Fruit fly (Drosophila melanogaster) whole organism, prepupa: Measurements from ENCODE around the gene CG8003.

Experiments
- CG10631 ChIP-seq: fragments of 200-800 bp; sonication (Bioruptor generic); optimal IDR thresholded peaks from 2 replicates; lab custom pipeline; 2016; ENCODE audit warnings: missing biosample characterization, missing genetic modification characterization
- CG10669 ChIP-seq: fragments of 200-800 bp; sonication (Bioruptor generic); optimal IDR thresholded peaks from 3 replicates; lab custom pipeline; 2018; ENCODE audit warnings: missing biosample characterization, mild to moderate bottlenecking, missing genetic modification characterization, moderate library complexity
- CG11762 ChIP-seq: fragments of 200-800 bp; sonication (Bioruptor generic); optimal IDR thresholded peaks from 3 replicates; lab custom pipeline; 2016; ENCODE audit warnings: missing biosample characterization, missing genetic modification characterization; ENCODE audit not compliant: insufficient read depth
- CG15336 ChIP-seq: fragments of 200-800 bp; sonication (Bioruptor generic); IDR thresholded peaks from 2 replicates; pipeline ENCODE4 v1.3.6; 2022; ENCODE audit warnings: missing biosample characterization, missing genetic modification characterization
- CG1621 ChIP-seq: fragments of 200-800 bp; sonication (Bioruptor generic); optimal IDR thresholded peaks from 3 replicates; lab custom pipeline; 2018; ENCODE audit warnings: missing biosample characterization, mild to moderate bottlenecking, missing genetic modification characterization
- CG16779 ChIP-seq: fragments of 200-800 bp; sonication (Bioruptor generic); optimal IDR thresholded peaks from 3 replicates; lab custom pipeline; 2017; ENCODE audit warnings: missing biosample characterization, mild to moderate bottlenecking, missing genetic modification characterization
- CG3032 ChIP-seq: fragments of 200-800 bp; optimal IDR thresholded peaks from 2 replicates; lab custom pipeline; 2019; ENCODE audit warnings: missing biosample characterization, mild to moderate bottlenecking, missing genetic modification characterization, moderate library complexity
- CG32006 ChIP-seq: fragments of 200-800 bp; sonication (Bioruptor generic); optimal IDR thresholded peaks from 3 replicates; lab custom pipeline; 2017; ENCODE audit warnings: missing biosample characterization, mild to moderate bottlenecking, missing genetic modification characterization
- CG34406 ChIP-seq: fragments of 200-800 bp; sonication (Bioruptor generic); optimal IDR thresholded peaks from 3 replicates; lab custom pipeline; 2016; ENCODE audit warnings: missing biosample characterization, missing genetic modification characterization
- CG3919 ChIP-seq: fragments of 200-800 bp; sonication (Bioruptor generic); optimal IDR thresholded peaks from 3 replicates; lab custom pipeline; 2016; ENCODE audit warnings: missing biosample characterization, missing genetic modification characterization
- CG4318 ChIP-seq: fragments of 200-800 bp; sonication (Bioruptor generic); optimal IDR thresholded peaks from 3 replicates; lab custom pipeline; 2017; ENCODE audit warnings: missing biosample characterization, mild to moderate bottlenecking, missing genetic modification characterization
- CG6163 ChIP-seq: fragments of 200-800 bp; sonication (Bioruptor generic); IDR thresholded peaks from 3 replicates; pipeline ENCODE4 v1.3.6; 2022; ENCODE audit warnings: missing biosample characterization, missing genetic modification characterization
- CG6276 ChIP-seq: fragments of 200-800 bp; sonication (Bioruptor generic); optimal IDR thresholded peaks from 2 replicates; lab custom pipeline; 2017; ENCODE audit warnings: missing biosample characterization, mild to moderate bottlenecking, missing genetic modification characterization
- CG6792 ChIP-seq: fragments of 200-800 bp; sonication (Bioruptor generic); optimal IDR thresholded peaks from 3 replicates; lab custom pipeline; 2016; ENCODE audit warnings: missing biosample characterization, missing genetic modification characterization
- CG6808 ChIP-seq: fragments of 200-800 bp; sonication (Bioruptor generic); optimal IDR thresholded peaks from 3 replicates; lab custom pipeline; 2017; ENCODE audit warnings: missing biosample characterization, missing genetic modification characterization, mild to moderate bottlenecking, moderate library complexity, missing genetic modification reagents
- CG6854 ChIP-seq: fragments of 200-800 bp; sonication (Bioruptor generic); optimal IDR thresholded peaks from 2 replicates; lab custom pipeline; 2017; ENCODE audit warnings: missing biosample characterization, mild to moderate bottlenecking, missing genetic modification characterization
- CG8119 ChIP-seq: fragments of 200-800 bp; sonication (Bioruptor generic); IDR thresholded peaks from 3 replicates; pipeline ENCODE4 v1.3.6; 2022; ENCODE audit warnings: missing biosample characterization, missing genetic modification characterization
- CG8632 ChIP-seq: fragments of 200-800 bp; sonication (Bioruptor generic); optimal IDR thresholded peaks from 3 replicates; lab custom pipeline; 2016; ENCODE audit warnings: missing biosample characterization, missing genetic modification characterization
- Eip75B ChIP-seq: fragments of 200-800 bp; sonication (Bioruptor generic); optimal IDR thresholded peaks from 3 replicates; lab custom pipeline; 2016; ENCODE audit warnings: missing biosample characterization, missing genetic modification characterization
- Eip78C ChIP-seq: fragments of 200-800 bp; sonication (Bioruptor generic); peaks from one replicate; lab custom pipeline; 2016; ENCODE audit warnings: missing biosample characterization, missing genetic modification characterization
- Eip93F ChIP-seq: fragments of 200-800 bp; sonication (Bioruptor generic); optimal IDR thresholded peaks from 2 replicates; lab custom pipeline; 2016; ENCODE audit warnings: missing biosample characterization, mild to moderate bottlenecking, missing genetic modification characterization
- Ets21C ChIP-seq: fragments of 200-800 bp; sonication (Bioruptor generic); optimal IDR thresholded peaks from 3 replicates; lab custom pipeline; 2016; ENCODE audit warnings: missing biosample characterization, missing genetic modification characterization
- Ets96B ChIP-seq: fragments of 200-800 bp; optimal IDR thresholded peaks from 2 replicates; lab custom pipeline; 2019; ENCODE audit warnings: missing biosample characterization, mild to moderate bottlenecking, missing genetic modification characterization, moderate library complexity
- Gug ChIP-seq: fragments of 200-800 bp; sonication (Bioruptor generic); IDR thresholded peaks from 2 replicates; pipeline ENCODE4 v1.3.6; 2022; ENCODE audit warnings: missing biosample characterization, missing genetic modification characterization
- Hr38 ChIP-seq: sonication (Bioruptor generic); optimal IDR thresholded peaks from 2 replicates; lab custom pipeline; 2016; ENCODE audit warnings: missing biosample characterization, missing genetic modification characterization
- Hr39 ChIP-seq: fragments of 200-800 bp; sonication (Bioruptor generic); optimal IDR thresholded peaks from 2 replicates; lab custom pipeline; 2016; ENCODE audit warnings: missing biosample characterization, missing genetic modification characterization
- Lpt ChIP-seq: fragments of 200-800 bp; sonication (Bioruptor generic); optimal IDR thresholded peaks from 3 replicates; lab custom pipeline; 2016; ENCODE audit warnings: missing biosample characterization, missing genetic modification characterization
- Met ChIP-seq: fragments of 200-800 bp; sonication (Bioruptor generic); optimal IDR thresholded peaks from 3 replicates; lab custom pipeline; 2016; ENCODE audit warnings: missing biosample characterization, missing genetic modification characterization
- OdsH ChIP-seq: fragments of 200-800 bp; sonication (Bioruptor generic); optimal IDR thresholded peaks from 3 replicates; lab custom pipeline; 2016; ENCODE audit warnings: missing biosample characterization, missing genetic modification characterization
- Smox ChIP-seq: fragments of 200-800 bp; sonication (Bioruptor generic); optimal IDR thresholded peaks from 3 replicates; lab custom pipeline; 2016; ENCODE audit warnings: missing biosample characterization, missing genetic modification characterization
- Sox14 ChIP-seq: fragments of 200-800 bp; sonication (Bioruptor generic); optimal IDR thresholded peaks from 3 replicates; lab custom pipeline; 2016; ENCODE audit warnings: missing biosample characterization, missing genetic modification characterization
- Sox15 ChIP-seq: fragments of 200-800 bp; sonication (Bioruptor generic); optimal IDR thresholded peaks from 3 replicates; lab custom pipeline; 2016; ENCODE audit warnings: missing biosample characterization, missing genetic modification characterization
- acj6 ChIP-seq: fragments of 200-800 bp; sonication (Bioruptor generic); optimal IDR thresholded peaks from 3 replicates; lab custom pipeline; 2016; ENCODE audit warnings: missing biosample characterization, missing genetic modification characterization
- cyc ChIP-seq: fragments of 200-800 bp; sonication (Bioruptor generic); optimal IDR thresholded peaks from 3 replicates; lab custom pipeline; 2016; ENCODE audit warnings: missing biosample characterization, missing genetic modification characterization
- dac ChIP-seq: fragments of 200-800 bp; sonication (Bioruptor generic); optimal IDR thresholded peaks from 2 replicates; lab custom pipeline; 2017; ENCODE audit warnings: missing biosample characterization, mild to moderate bottlenecking, missing genetic modification characterization
- esn ChIP-seq: fragments of 200-800 bp; sonication (Bioruptor generic); optimal IDR thresholded peaks from 2 replicates; lab custom pipeline; 2016; ENCODE audit warnings: missing biosample characterization, mild to moderate bottlenecking, missing genetic modification characterization, moderate library complexity
- fd59A ChIP-seq: fragments of 200-800 bp; sonication (Bioruptor generic); optimal IDR thresholded peaks from 2 replicates; lab custom pipeline; 2017; ENCODE audit warnings: missing biosample characterization, mild to moderate bottlenecking, missing genetic modification characterization, missing genetic modification reagents
- fkh ChIP-seq: fragments of 200-800 bp; sonication (Bioruptor generic); optimal IDR thresholded peaks from 3 replicates; lab custom pipeline; 2017; ENCODE audit warnings: missing biosample characterization, mild to moderate bottlenecking, missing genetic modification characterization, moderate library complexity
- net ChIP-seq: fragments of 200-800 bp; sonication (Bioruptor generic); optimal IDR thresholded peaks from 3 replicates; lab custom pipeline; 2016; ENCODE audit warnings: missing biosample characterization, missing genetic modification characterization
- pdm3 ChIP-seq: fragments of 200-800 bp; sonication (Bioruptor generic); optimal IDR thresholded peaks from 3 replicates; lab custom pipeline; 2016; ENCODE audit warnings: missing biosample characterization, missing genetic modification characterization
- ss ChIP-seq, 2 experiments: fragments of 200-800 bp; sonication (Bioruptor generic); optimal IDR thresholded peaks; 2 replicates in 1 of 2; 3 replicates in 1 of 2; lab custom pipeline; 2017 to 2018; ENCODE audit warnings: mild to moderate bottlenecking in 2 of 2, missing biosample characterization in 2 of 2, missing genetic modification characterization in 2 of 2, moderate library complexity in 1 of 2
- topi ChIP-seq: fragments of 200-800 bp; sonication (Bioruptor generic); optimal IDR thresholded peaks from 3 replicates; lab custom pipeline; 2016; ENCODE audit warnings: missing biosample characterization, missing genetic modification characterization

CG8003 gene

DNA sequence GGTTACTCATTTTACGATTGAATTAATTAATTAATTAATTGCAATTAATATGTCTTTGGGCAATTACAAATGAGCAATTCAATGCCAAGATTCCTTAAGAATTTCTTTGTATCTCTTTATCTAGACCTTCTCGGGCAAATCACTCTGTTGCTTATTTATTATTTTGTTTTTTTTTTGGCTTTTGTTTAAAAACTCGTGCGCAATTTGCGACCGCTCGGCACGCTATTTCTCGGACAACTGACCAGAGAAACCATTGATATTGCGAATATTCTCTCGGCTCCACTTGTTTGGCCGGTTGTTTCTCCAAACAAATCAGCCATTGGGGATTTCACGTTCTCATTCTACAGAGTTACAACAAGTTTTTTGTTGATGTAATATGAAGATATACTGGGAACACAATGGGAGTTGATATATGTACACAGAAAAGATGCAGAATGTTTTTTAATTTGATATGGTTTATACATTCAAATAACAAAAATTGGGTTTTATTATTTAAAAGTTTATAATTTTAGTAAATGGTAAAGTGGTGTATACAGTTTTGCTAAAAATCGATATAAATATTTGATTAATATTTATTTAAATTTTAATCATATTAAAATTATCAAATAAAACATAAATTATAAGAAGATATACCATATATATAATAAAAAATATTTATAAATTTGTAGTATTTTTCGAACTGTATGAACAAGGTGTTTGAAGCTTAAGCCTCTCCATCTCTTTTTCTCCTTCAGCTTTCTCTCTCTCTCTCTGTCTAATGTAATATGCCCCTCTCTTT lies 35.5 kb downstream of the CG8003 start, which contains the start of gene NijA (continued):
- TF ChIP-seq CG3919 (GFP tag; lab: Kevin White, UChicago) = peak; percentile 55
- TF ChIP-seq acj6 (GFP tag; lab: Kevin White, UChicago) = peak; percentile 53
- peak; percentile 14 for TF ChIP-seq pdm3 (GFP tag; lab: Kevin White, UChicago)
- TF ChIP-seq Hr38 = no peak
- peak; percentile 39 for TF ChIP-seq cyc (GFP tag; lab: Kevin White, UChicago)
- no peak for TF ChIP-seq Sox14 (GFP tag; lab: Kevin White, UChicago)
- TF ChIP-seq CG6163 (GFP tag; lab: Robert Waterston, UW) = peak; percentile 40; the same call in 1 of the 3 replicates
- TF ChIP-seq CG10631 (GFP tag; lab: Kevin White, UChicago) = peak; percentile 89
- TF ChIP-seq Ets21C (GFP tag; lab: Kevin White, UChicago) = no peak
- TF ChIP-seq CG6792 (GFP tag; lab: Kevin White, UChicago) = peak; percentile 66
- peak; percentile 3 for TF ChIP-seq CG10669 (GFP tag; lab: Kevin White, UChicago)
- no peak for TF ChIP-seq net (GFP tag; lab: Kevin White, UChicago)
- peak; percentile 45 for TF ChIP-seq Met (GFP tag; lab: Kevin White, UChicago)
- TF ChIP-seq CG15336 (GFP tag; lab: Robert Waterston, UW) = peak; percentile 69
- peak; percentile 72 for TF ChIP-seq Lpt (GFP tag; lab: Kevin White, UChicago)
- no peak for TF ChIP-seq CG11762
- TF ChIP-seq CG1621 = no peak
- TF ChIP-seq CG4318 (GFP tag; lab: Kevin White, UChicago) = peak; percentile 16
- peak; percentile 27 for TF ChIP-seq CG6276 (GFP tag; lab: Kevin White, UChicago)
- TF ChIP-seq Gug (GFP tag; lab: Robert Waterston, UW) = peak; percentile 25; the same call in 1 of the 2 replicates
- peak; percentile 89 for TF ChIP-seq CG3032 (tag; lab: Kevin White, UChicago)
- TF ChIP-seq CG16779 (tag; lab: Kevin White, UChicago) = peak; percentile 53
- peak; percentile 28 to 56 for TF ChIP-seq ss (GFP tag; optimal IDR thresholded peaks at IDR 0.05; lab: Kevin White, UChicago)
- peak; percentile 73 for TF ChIP-seq CG8632 (GFP tag; lab: Kevin White, UChicago)
- TF ChIP-seq OdsH (GFP tag; lab: Kevin White, UChicago) = peak; percentile 57
- peak; percentile 10 for TF ChIP-seq CG6854 (GFP tag; lab: Kevin White, UChicago)
- peak; percentile 20 for TF ChIP-seq Eip93F
- peak; percentile 83 for TF ChIP-seq Eip78C
- TF ChIP-seq Hr39 (GFP tag; lab: Kevin White, UChicago) = no peak
- no peak for TF ChIP-seq topi (GFP tag; lab: Kevin White, UChicago)
- TF ChIP-seq fd59A = no peak
- TF ChIP-seq CG8119 (GFP tag; lab: Robert Waterston, UW) = peak; percentile 81
- no peak for TF ChIP-seq CG6808 (GFP tag; lab: Kevin White, UChicago)
- TF ChIP-seq CG34406 (GFP tag; lab: Kevin White, UChicago) = peak; percentile 74
- no peak for TF ChIP-seq fkh
- TF ChIP-seq CG32006 (GFP tag; lab: Kevin White, UChicago) = peak; percentile 75
- TF ChIP-seq Smox = peak; percentile 24
- peak; percentile 23 for TF ChIP-seq Eip75B (GFP tag; lab: Kevin White, UChicago)
- no peak for TF ChIP-seq Sox15 (GFP tag; lab: Kevin White, UChicago)
- peak; percentile 74 for TF ChIP-seq esn (GFP tag; lab: Kevin White, UChicago)
- peak; percentile 84 for TF ChIP-seq Ets96B (tag; lab: Kevin White, UChicago)
- no peak for TF ChIP-seq dac (GFP tag; lab: Kevin White, UChicago)
- TF ChIP-seq, all 60 proteins: peak for 38
